Worm (Caenorhabditis elegans) whole organism, mixed stage, embryonic: ENCODE measurements around the gene col-108.
A peak's percentile ranks its signal among the peaks of the same experiment; 100 is the strongest.

Source experiments
- M03D4.4 ChIP-seq: sonication (generic microtip); optimal IDR thresholded peaks from 2 replicates; lab custom pipeline; 2017; ENCODE audit warnings: mild to moderate bottlenecking, missing genetic modification characterization, missing compliant biosample characterization
- bed-3 ChIP-seq: fragments of 200-800 bp; sonication (Bioruptor generic); optimal IDR thresholded peaks from 3 replicates; lab custom pipeline; 2018; ENCODE audit warnings: mild to moderate bottlenecking, missing genetic modification characterization, moderate library complexity, missing compliant biosample characterization
- blmp-1 ChIP-seq: fragments of 150-350 bp; optimal IDR thresholded peaks from 2 replicates; lab custom pipeline; 2014; ENCODE audit warnings: missing biosample characterization, missing genetic modification characterization
- ceh-39 ChIP-seq: fragments of 150-350 bp; optimal IDR thresholded peaks from 2 replicates; lab custom pipeline; 2014; ENCODE audit warnings: missing biosample characterization, missing genetic modification characterization
- ceh-43 ChIP-seq: fragments of 200-800 bp; sonication (Bioruptor generic); optimal IDR thresholded peaks from 2 replicates; lab custom pipeline; 2018; ENCODE audit warnings: mild to moderate bottlenecking, missing genetic modification characterization, moderate library complexity, missing compliant biosample characterization
- ceh-83 ChIP-seq: fragments of 200-800 bp; sonication (Bioruptor generic); optimal IDR thresholded peaks from 2 replicates; lab custom pipeline; 2018; ENCODE audit warnings: mild to moderate bottlenecking, missing genetic modification characterization, missing compliant biosample characterization
- ces-1 ChIP-seq: fragments of 150-350 bp; optimal IDR thresholded peaks from 2 replicates; lab custom pipeline; 2014; ENCODE audit warnings: missing biosample characterization, missing genetic modification reagents, missing genetic modification characterization
- elt-1 ChIP-seq: sonication (generic microtip); optimal IDR thresholded peaks from 2 replicates; lab custom pipeline; 2017; ENCODE audit warnings: missing genetic modification characterization, mild to moderate bottlenecking, missing compliant biosample characterization, antibody characterized with exemption, moderate library complexity, borderline replicate concordance; ENCODE audit not compliant: insufficient read depth
- elt-3 ChIP-seq: fragments of 150-350 bp; optimal IDR thresholded peaks from 2 replicates; lab custom pipeline; 2014; ENCODE audit warnings: missing biosample characterization, missing genetic modification characterization
- flh-1 ChIP-seq: fragments of 200-800 bp; sonication (Bioruptor generic); optimal IDR thresholded peaks from 2 replicates; lab custom pipeline; 2018; ENCODE audit warnings: mild to moderate bottlenecking, missing genetic modification characterization, moderate library complexity, missing compliant biosample characterization
- ham-2 ChIP-seq: fragments of 200-800 bp; sonication (Bioruptor generic); optimal IDR thresholded peaks from 2 replicates; lab custom pipeline; 2018; ENCODE audit warnings: mild to moderate bottlenecking, missing genetic modification characterization, missing compliant biosample characterization
- hlh-1 ChIP-seq: fragments of 150-350 bp; optimal IDR thresholded peaks from 2 replicates; lab custom pipeline; 2014; ENCODE audit warnings: missing biosample characterization, missing genetic modification reagents, missing genetic modification characterization
- lin-13 ChIP-seq: fragments of 150-350 bp; optimal IDR thresholded peaks from 2 replicates; lab custom pipeline; 2014; ENCODE audit warnings: missing biosample characterization, missing genetic modification characterization
- lin-32 ChIP-seq: fragments of 200-800 bp; sonication (Bioruptor generic); optimal IDR thresholded peaks from 2 replicates; lab custom pipeline; 2018; ENCODE audit warnings: mild to moderate bottlenecking, missing genetic modification characterization, missing compliant biosample characterization
- mab-5 ChIP-seq: fragments of 150-350 bp; optimal IDR thresholded peaks from 2 replicates; lab custom pipeline; 2014; ENCODE audit warnings: missing biosample characterization, missing genetic modification characterization
- mep-1 ChIP-seq: fragments of 150-350 bp; optimal IDR thresholded peaks from 2 replicates; lab custom pipeline; 2017; ENCODE audit warnings: missing biosample characterization, missing genetic modification reagents, missing genetic modification characterization, inconsistent platforms
- nhr-12 ChIP-seq: fragments of 150-350 bp; optimal IDR thresholded peaks from 2 replicates; lab custom pipeline; 2014; ENCODE audit warnings: missing biosample characterization, missing genetic modification characterization
- nhr-2 ChIP-seq: fragments of 150-350 bp; optimal IDR thresholded peaks from 2 replicates; lab custom pipeline; 2014; ENCODE audit warnings: missing biosample characterization, missing genetic modification characterization
- nhr-28 ChIP-seq: fragments of 150-350 bp; optimal IDR thresholded peaks from 2 replicates; lab custom pipeline; 2014; ENCODE audit warnings: missing biosample characterization, missing genetic modification characterization
- nhr-76 ChIP-seq: sonication (generic microtip); optimal IDR thresholded peaks from 2 replicates; lab custom pipeline; 2017; ENCODE audit warnings: missing biosample characterization, missing genetic modification characterization
- pha-4 ChIP-seq: fragments of 150-350 bp; optimal IDR thresholded peaks from 2 replicates; lab custom pipeline; 2018; ENCODE audit warnings: missing biosample characterization, missing genetic modification reagents, missing genetic modification characterization
- sptf-1 ChIP-seq: sonication (generic microtip); optimal IDR thresholded peaks from 2 replicates; lab custom pipeline; 2017; ENCODE audit warnings: mild to moderate bottlenecking, missing genetic modification characterization, moderate library complexity, missing compliant biosample characterization
- unc-120 ChIP-seq: sonication (generic microtip); optimal IDR thresholded peaks from 2 replicates; lab custom pipeline; 2017; ENCODE audit warnings: missing genetic modification characterization, missing compliant biosample characterization; ENCODE audit not compliant: poor library complexity, severe bottlenecking
- unc-39 ChIP-seq: fragments of 150-350 bp; optimal IDR thresholded peaks from 2 replicates; lab custom pipeline; 2014; ENCODE audit warnings: missing biosample characterization, missing genetic modification characterization
- unc-62 ChIP-seq: fragments of 150-350 bp; optimal IDR thresholded peaks from 2 replicates; lab custom pipeline; 2014; ENCODE audit warnings: missing biosample characterization, missing genetic modification reagents, missing genetic modification characterization
- zip-8 ChIP-seq: fragments of 150-350 bp; optimal IDR thresholded peaks from 2 replicates; lab custom pipeline; 2014; ENCODE audit warnings: missing biosample characterization, missing genetic modification characterization
- ztf-11 ChIP-seq: fragments of 150-350 bp; optimal IDR thresholded peaks from 2 replicates; lab custom pipeline; 2014; ENCODE audit warnings: missing biosample characterization, missing genetic modification characterization

Gene col-108

ce11 chrIV:1803882-1804281 lies 35.5 kb downstream of the col-108 start, which contains the start of gene Y38C1BA.1:
TSS of gene Y38C1BA.1 (minus strand) at chrIV:1803982.
- TF ChIP-seq zip-8 (tag; lab: Kevin White, UChicago) (no peak), unc-120 (no peak), blmp-1 (tag; lab: Kevin White, UChicago) (no peak), bed-3 (GFP tag; lab: Kevin White, UChicago) (no peak), M03D4.4 (tag; lab: Kevin White, UChicago) (no peak), ceh-83 (no peak), hlh-1 (tag; lab: Kevin White, UChicago) (no peak), nhr-2 (tag; lab: Kevin White, UChicago) (no peak), elt-1 (tag; lab: Kevin White, UChicago) (no peak), lin-32 (GFP tag; lab: Kevin White, UChicago) (no peak), ceh-39 (tag; lab: Kevin White, UChicago) (no peak)
- TF ChIP-seq, all 35 proteins: peak for 0

DNA sequence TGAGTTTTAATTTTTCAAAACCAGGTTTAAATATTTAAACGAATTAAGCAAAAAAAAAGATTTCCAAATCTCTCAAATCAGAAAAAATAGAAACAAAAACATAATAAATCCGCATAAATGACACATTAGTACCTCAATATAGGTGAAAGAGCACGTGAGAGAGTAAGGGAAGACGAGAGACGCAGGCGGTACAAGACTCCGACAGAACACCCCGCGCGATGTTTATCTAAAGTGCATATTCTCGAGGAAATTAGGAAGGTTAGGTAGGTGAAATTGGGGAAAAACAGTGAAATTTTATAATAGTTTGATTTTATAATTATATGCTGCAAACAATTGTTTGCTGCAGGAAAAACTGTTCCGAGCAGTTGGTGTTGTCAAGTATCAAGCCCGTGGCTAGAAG lies 36.2 kb downstream of the col-108 start:
- TF ChIP-seq elt-3, result no peak
- TF ChIP-seq mab-5 (tag; lab: Kevin White, UChicago), result peak; percentile 30
- no peak for TF ChIP-seq unc-62 (GFP tag; lab: Kevin White, UChicago)
- TF ChIP-seq elt-1 (tag; lab: Kevin White, UChicago), result no peak
- TF ChIP-seq pha-4 (tag; lab: Kevin White, UChicago), result peak; percentile 8
- peak; percentile 24 for TF ChIP-seq ces-1 (GFP tag; lab: Kevin White, UChicago)

DNA sequence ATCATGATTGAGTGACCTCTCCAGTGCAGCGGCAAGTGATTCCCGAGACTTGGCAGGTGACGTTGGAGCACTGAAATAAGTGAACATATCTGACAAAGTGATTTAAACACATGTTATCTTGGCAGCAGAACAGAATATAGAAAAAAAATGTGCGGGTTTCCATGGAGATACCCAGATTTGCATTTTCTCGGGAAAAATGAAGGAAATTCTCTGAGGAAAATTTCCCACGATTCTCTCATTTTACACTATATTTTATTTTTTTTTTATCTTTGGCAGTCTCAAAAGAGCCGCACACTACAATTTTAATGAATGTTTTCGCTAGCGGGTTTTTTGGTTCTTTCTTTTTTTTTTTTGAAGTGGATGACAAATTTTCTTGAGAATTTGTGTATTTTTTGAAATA lies 45.5 kb downstream of the col-108 start:
- TF ChIP-seq ham-2 (GFP tag; lab: Kevin White, UChicago) (no peak), ces-1 (GFP tag; lab: Kevin White, UChicago) (no peak), flh-1 (GFP tag; lab: Kevin White, UChicago) (no peak), unc-39 (tag; lab: Kevin White, UChicago) (no peak), mab-5 (tag; lab: Kevin White, UChicago) (no peak)
- TF ChIP-seq, all 35 proteins: peak for 0

- TF ChIP-seq ceh-39 (tag; lab: Kevin White, UChicago), result no peak
- peak; percentile 55 for TF ChIP-seq ces-1 (GFP tag; lab: Kevin White, UChicago)
These were observed 46.6 kb downstream of the col-108 start, which contains the start of gene snn-1 for ce11 chrIV:1814764-1815518. TSS of gene snn-1 (minus strand) at chrIV:1815118.

DNA sequence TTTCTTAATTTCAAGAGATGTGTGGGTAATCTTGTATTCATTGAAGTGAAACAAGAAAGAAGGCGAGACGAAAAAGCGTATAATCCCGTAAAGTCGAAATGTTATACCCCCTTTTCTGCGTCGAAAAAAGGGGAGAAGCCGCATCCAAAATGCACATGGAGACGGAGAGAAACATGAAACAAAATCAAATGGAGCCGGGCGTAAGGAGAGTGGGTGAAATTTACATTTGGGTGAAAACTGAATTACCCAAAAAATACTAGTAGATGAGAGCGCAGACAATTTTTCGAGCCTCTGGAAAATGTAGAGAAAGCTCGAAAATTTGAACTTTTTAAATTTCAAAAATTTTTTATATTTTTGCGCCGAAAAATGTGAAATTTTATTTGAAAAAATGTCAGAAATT lies 47.9 kb downstream of the col-108 start:
- TF ChIP-seq ces-1 (GFP tag; lab: Kevin White, UChicago) (peak; percentile 79), nhr-28 (tag; lab: Kevin White, UChicago) (no peak), sptf-1 (tag; lab: Kevin White, UChicago) (no peak), ceh-43 (GFP tag; lab: Kevin White, UChicago) (no peak), nhr-12 (tag; lab: Kevin White, UChicago) (no peak), unc-39 (tag; lab: Kevin White, UChicago) (no peak)
- TF ChIP-seq, all 35 proteins: peak for 1

DNA sequence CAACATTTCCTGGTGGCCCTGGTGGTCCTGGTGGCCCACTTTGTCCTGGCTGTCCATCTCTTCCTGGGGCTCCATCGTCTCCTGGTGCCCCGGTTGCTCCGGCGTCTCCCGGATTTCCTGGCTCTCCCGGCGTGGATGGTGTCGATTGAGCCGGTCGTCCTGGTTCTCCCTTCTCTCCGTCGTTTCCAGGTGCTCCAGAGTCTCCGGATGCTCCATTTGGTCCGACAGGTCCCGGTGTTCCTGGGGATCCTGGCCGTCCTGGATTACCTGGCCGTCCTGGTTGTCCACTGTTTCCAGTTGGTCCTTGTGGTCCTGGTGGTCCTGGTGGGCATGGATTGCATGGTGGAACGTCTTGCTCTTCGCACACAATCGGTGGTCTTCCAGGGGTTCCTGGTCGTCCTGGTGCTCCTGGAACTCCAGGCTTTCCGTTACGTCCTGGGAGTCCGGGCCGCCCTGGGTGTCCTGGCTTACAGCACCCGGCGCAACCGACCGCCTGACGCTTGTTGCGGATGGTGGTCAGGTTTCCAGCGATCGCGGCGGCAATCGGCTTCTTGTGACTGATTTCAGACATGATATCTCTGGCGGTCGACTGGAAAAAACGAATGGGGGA lies 50.2 kb downstream of the col-108 start:
- TF ChIP-seq ces-1 (GFP tag; lab: Kevin White, UChicago), result no peak
- no peak for TF ChIP-seq mep-1
- TF ChIP-seq bed-3 (GFP tag; lab: Kevin White, UChicago), result no peak
- TF ChIP-seq ztf-11 (tag; lab: Kevin White, UChicago), result no peak
- TF ChIP-seq lin-32 (GFP tag; lab: Kevin White, UChicago), result no peak
- TF ChIP-seq flh-1 (GFP tag; lab: Kevin White, UChicago), result no peak
- no peak for TF ChIP-seq zip-8 (tag; lab: Kevin White, UChicago)
- no peak for TF ChIP-seq lin-13 (tag; lab: Kevin White, UChicago)
- TF ChIP-seq mab-5 (tag; lab: Kevin White, UChicago), result no peak
- TF ChIP-seq nhr-76 (tag; lab: Kevin White, UChicago), result no peak
- no peak for TF ChIP-seq M03D4.4 (tag; lab: Kevin White, UChicago)
- TF ChIP-seq unc-120, result no peak
- TF ChIP-seq ham-2 (GFP tag; lab: Kevin White, UChicago), result no peak
- no peak for TF ChIP-seq hlh-1 (tag; lab: Kevin White, UChicago)
